Worm (Caenorhabditis elegans): Measurements from ENCODE around the gene memi-1.

ce11 chrIV:4809397-4809796 is 49.2 kb upstream of the memi-1 start, which contains the start of gene ubxn-6:
- no peak for TF ChIP-seq ceh-82 (tag; optimal IDR thresholded peaks at IDR 0.05)
- no peak for TF ChIP-seq ceh-16 (tag; optimal IDR thresholded peaks at IDR 0.05)
- TF ChIP-seq zag-1 (tag; optimal IDR thresholded peaks at IDR 0.05) = no peak
- TF ChIP-seq nhr-12 (tag; optimal IDR thresholded peaks at IDR 0.05) = no peak
- no peak for TF ChIP-seq pqm-1 (tag; optimal IDR thresholded peaks at IDR 0.05)
- no peak for TF ChIP-seq fkh-10 (GFP tag; optimal IDR thresholded peaks at IDR 0.05)
- TF ChIP-seq nhr-25 (tag; optimal IDR thresholded peaks at IDR 0.05) = no peak
- no peak for TF ChIP-seq lin-15B (tag; optimal IDR thresholded peaks at IDR 0.05)
- no peak for TF ChIP-seq egl-27 (tag; optimal IDR thresholded peaks at IDR 0.05)
